Worm (Caenorhabditis elegans): ENCODE measurements around the gene kbp-1.

Gene kbp-1

ce11 chrIII:6857390-6857848 lies 12.0 kb upstream of the kbp-1 start:
- TF ChIP-seq nhr-10 (tag; optimal IDR thresholded peaks at IDR 0.05) (peak; percentile 69), pqm-1 (tag; optimal IDR thresholded peaks at IDR 0.05) (peak; percentile 65), dve-1 (tag; optimal IDR thresholded peaks at IDR 0.05; ENCODE audit: insufficient read depth) (peak; percentile 77), nhr-11 (tag; optimal IDR thresholded peaks at IDR 0.05) (peak; percentile 43), egl-43 (GFP tag; IDR thresholded peaks at IDR 0.05) (no peak), nhr-77 (tag; optimal IDR thresholded peaks at IDR 0.05) (peak; percentile 71), lsy-2 (tag; optimal IDR thresholded peaks at IDR 0.05) (peak; percentile 5 to 30), mxl-2 (GFP tag; conservative IDR thresholded peaks at IDR 0.05) (no peak), lin-1 (GFP tag; IDR thresholded peaks at IDR 0.05) (peak; percentile 64; the same call in 1 of the 2 replicates), ztf-7 (tag; optimal IDR thresholded peaks at IDR 0.05) (no peak), saeg-2 (GFP tag; IDR thresholded peaks at IDR 0.05) (no peak), fkh-10 (GFP tag; optimal IDR thresholded peaks at IDR 0.05) (no peak), nhr-48 (tag; optimal IDR thresholded peaks at IDR 0.05) (peak; percentile 70), ZK546.5 (tag; optimal IDR thresholded peaks at IDR 0.05) (no peak), mxl-3 (GFP tag; optimal IDR thresholded peaks at IDR 0.05) (peak; percentile 10), pha-4 (GFP tag; IDR thresholded peaks at IDR 0.05) (no peak), pha-4 (tag; optimal IDR thresholded peaks at IDR 0.05) (peak; percentile 80), nhr-111 (GFP tag; optimal IDR thresholded peaks at IDR 0.05) (no peak), mdl-1 (tag; optimal IDR thresholded peaks at IDR 0.05) (peak; percentile 65 to 86), T20F7.1 (GFP tag; optimal IDR thresholded peaks at IDR 0.05) (peak; percentile 52), duxl-1 (tag; optimal IDR thresholded peaks at IDR 0.05; ENCODE audit: poor library complexity) (peak; percentile 19), unc-62 (GFP tag; optimal IDR thresholded peaks at IDR 0.05 in 1 of 2) (peak in 1 of 2 experiments; percentile 89), unc-62 (tag; optimal IDR thresholded peaks at IDR 0.05) (no peak), egl-27 (tag; optimal IDR thresholded peaks at IDR 0.05) (no peak), dmd-6 (GFP tag; IDR thresholded peaks at IDR 0.05) (peak; percentile 73), arid-1 (GFP tag; conservative IDR thresholded peaks at IDR 0.05) (no peak), jun-1 (tag; optimal IDR thresholded peaks at IDR 0.05) (peak; percentile 43), hif-1 (tag; optimal IDR thresholded peaks at IDR 0.05) (peak in 1 of 2 experiments; percentile 7), daf-16 (GFP tag; optimal IDR thresholded peaks at IDR 0.05) (peak in 1 of 2 experiments; percentile 44), daf-16 (tag; optimal IDR thresholded peaks at IDR 0.05) (peak; percentile 86), unc-39 (tag; optimal IDR thresholded peaks at IDR 0.05) (no peak), hlh-30 (tag; optimal IDR thresholded peaks at IDR 0.05; ENCODE audit: insufficient read depth) (peak; percentile 74), mep-1 (tag; optimal IDR thresholded peaks at IDR 0.05) (peak; percentile 63), ceh-32 (tag; optimal IDR thresholded peaks at IDR 0.05; ENCODE audit: poor library complexity) (no peak), aha-1 (tag) (peak; percentile 74), zip-2 (tag; optimal IDR thresholded peaks at IDR 0.05) (peak; percentile 82), hlh-11 (tag; optimal IDR thresholded peaks at IDR 0.05) (peak; percentile 82), mes-2 (tag; optimal IDR thresholded peaks at IDR 0.05; ENCODE audit: poor library complexity, severe bottlenecking) (peak; percentile 28), dpl-1 (GFP tag; optimal IDR thresholded peaks at IDR 0.05) (peak; percentile 16), tra-1 (GFP tag; IDR thresholded peaks at IDR 0.05) (0 out of 2 replicates have a peak, but pooled peaks have one; percentile 15), lin-38 (GFP tag; IDR thresholded peaks at IDR 0.05) (peak; percentile 23; the same call in 1 of the 2 replicates), cey-2 (tag; optimal IDR thresholded peaks at IDR 0.05; ENCODE audit: borderline replicate concordance, insufficient read depth) (no peak), nhr-28 (tag; optimal IDR thresholded peaks at IDR 0.05) (peak; percentile 71)
